Worm (Caenorhabditis elegans) whole organism, early embryonic: ENCODE data around the gene fbxa-127.
A peak's percentile ranks its signal among the peaks of the same experiment; 100 is the strongest.

Experiments used
- B0310.2 ChIP-seq: sonication (generic microtip); optimal IDR thresholded peaks from 2 replicates; lab custom pipeline; 2016; ENCODE audit warnings: mild to moderate bottlenecking, missing genetic modification characterization, missing compliant biosample characterization
- F13C5.2 ChIP-seq: sonication (generic microtip); optimal IDR thresholded peaks from 2 replicates; lab custom pipeline; 2017; ENCODE audit warnings: mild to moderate bottlenecking, missing genetic modification characterization, inconsistent platforms, missing compliant biosample characterization
- aly-1 ChIP-seq: sonication (generic microtip); optimal IDR thresholded peaks from 2 replicates; lab custom pipeline; 2016; ENCODE audit warnings: missing genetic modification characterization, missing compliant biosample characterization
- ama-1 ChIP-seq: fragments of 150-350 bp; optimal IDR thresholded peaks from 2 replicates; lab custom pipeline; 2014
- ceh-13 ChIP-seq: fragments of 200-800 bp; sonication (Bioruptor generic); optimal IDR thresholded peaks from 2 replicates; lab custom pipeline; 2018; ENCODE audit warnings: mild to moderate bottlenecking, missing genetic modification characterization, missing compliant biosample characterization
- ceh-36 ChIP-seq: sonication (generic microtip); optimal IDR thresholded peaks from 2 replicates; lab custom pipeline; 2016; ENCODE audit warnings: missing genetic modification characterization, inconsistent platforms, missing compliant biosample characterization
- ets-7 ChIP-seq: sonication (generic microtip); optimal IDR thresholded peaks from 2 replicates; lab custom pipeline; 2016; ENCODE audit warnings: missing genotype, missing genetic modification characterization, missing compliant biosample characterization
- flt-1 ChIP-seq: fragments of 200-800 bp; sonication (Bioruptor generic); IDR thresholded peaks from 2 replicates; pipeline ENCODE4 v1.3.6; 2022; ENCODE audit warnings: missing genetic modification characterization, missing compliant biosample characterization
- hmbx-1 ChIP-seq: sonication (generic microtip); optimal IDR thresholded peaks from 2 replicates; lab custom pipeline; 2016; ENCODE audit warnings: mild to moderate bottlenecking, missing genetic modification characterization, missing compliant biosample characterization
- hmg-4 ChIP-seq: fragments of 200-800 bp; sonication (Bioruptor generic); optimal IDR thresholded peaks from 2 replicates; lab custom pipeline; 2018; ENCODE audit warnings: mild to moderate bottlenecking, missing genetic modification characterization, missing compliant biosample characterization
- hnd-1 ChIP-seq: sonication (generic microtip); optimal IDR thresholded peaks from 2 replicates; lab custom pipeline; 2016; ENCODE audit warnings: missing genetic modification characterization, missing compliant biosample characterization
- pes-1 ChIP-seq: fragments of 200-800 bp; sonication (Bioruptor generic); IDR thresholded peaks from 2 replicates; pipeline ENCODE4 v1.3.6; 2022; ENCODE audit warnings: missing genetic modification reagents, missing genetic modification characterization, missing compliant biosample characterization
- scrt-1 ChIP-seq: fragments of 200-800 bp; sonication (Bioruptor generic); IDR thresholded peaks from 2 replicates; pipeline ENCODE4 v1.3.6; 2022; ENCODE audit warnings: missing genetic modification characterization, missing compliant biosample characterization
- sea-1 ChIP-seq: fragments of 200-800 bp; sonication (Bioruptor generic); conservative IDR thresholded peaks from 2 replicates; pipeline ENCODE4 v1.3.6; 2022; ENCODE audit warnings: missing genetic modification characterization, missing compliant biosample characterization
- tbx-11 ChIP-seq: fragments of 200-800 bp; sonication (Bioruptor generic); IDR thresholded peaks from 2 replicates; pipeline ENCODE4 v1.3.6; 2022; ENCODE audit warnings: missing genetic modification characterization, missing compliant biosample characterization
- tbx-37 ChIP-seq: fragments of 200-800 bp; sonication (Bioruptor generic); conservative IDR thresholded peaks from 2 replicates; pipeline ENCODE4 v1.3.6; 2022; ENCODE audit warnings: missing genetic modification reagents, missing genetic modification characterization, missing compliant biosample characterization
- tra-4 ChIP-seq: sonication (generic microtip); optimal IDR thresholded peaks from 2 replicates; lab custom pipeline; 2017; ENCODE audit warnings: missing genetic modification characterization, missing compliant biosample characterization

Gene fbxa-127

ce11 chrV:16693732-16694131 lies 34.8 kb upstream of the fbxa-127 start, which contains the start of gene srw-42:
Gene srw-42 (minus strand): TSS chrV:16693832.
- TF ChIP-seq sea-1 (GFP tag; lab: Robert Waterston, UW) (no peak), hmg-4 (GFP tag; lab: Kevin White, UChicago) (no peak), pes-1 (no peak), ama-1 (lab: Kevin White, UChicago) (no peak), tbx-11 (GFP tag; lab: Robert Waterston, UW) (no peak), ets-7 (tag; lab: Kevin White, UChicago) (no peak), tra-4 (tag; lab: Kevin White, UChicago) (no peak), ceh-36 (no peak), hmbx-1 (tag; lab: Kevin White, UChicago) (no peak), scrt-1 (no peak), aly-1 (tag; lab: Kevin White, UChicago) (no peak), flt-1 (GFP tag; lab: Robert Waterston, UW) (no peak), ceh-13 (GFP tag; lab: Kevin White, UChicago) (no peak), F13C5.2 (no peak), B0310.2 (tag; lab: Kevin White, UChicago) (no peak)

- TF ChIP-seq B0310.2 (tag; lab: Kevin White, UChicago) (no peak), sea-1 (GFP tag; lab: Robert Waterston, UW) (no peak), aly-1 (tag; lab: Kevin White, UChicago) (no peak), tbx-11 (GFP tag; lab: Robert Waterston, UW) (no peak), pes-1 (no peak), ama-1 (lab: Kevin White, UChicago) (no peak), flt-1 (GFP tag; lab: Robert Waterston, UW) (no peak), hnd-1 (no peak), tbx-37 (GFP tag; lab: Robert Waterston, UW) (no peak), scrt-1 (no peak)
Observed at ce11 chrV:16694538-16694937, 34.0 kb upstream of the fbxa-127 start, which contains the start of gene srz-101. Gene srz-101 (plus strand): TSS chrV:16694838.

ce11 chrV:16695499-16695898 lies 33.0 kb upstream of the fbxa-127 start:
- TF ChIP-seq tra-4 (tag; lab: Kevin White, UChicago) = no peak
- TF ChIP-seq flt-1 (GFP tag; lab: Robert Waterston, UW) = no peak
- no peak for TF ChIP-seq ama-1 (lab: Kevin White, UChicago)
- no peak for TF ChIP-seq B0310.2 (tag; lab: Kevin White, UChicago)
- no peak for TF ChIP-seq tbx-11 (GFP tag; lab: Robert Waterston, UW)

- TF ChIP-seq sea-1 (GFP tag; lab: Robert Waterston, UW) (no peak), B0310.2 (tag; lab: Kevin White, UChicago) (no peak), scrt-1 (no peak), hnd-1 (no peak), ceh-13 (GFP tag; lab: Kevin White, UChicago) (no peak), tra-4 (tag; lab: Kevin White, UChicago) (no peak), pes-1 (no peak), hmg-4 (GFP tag; lab: Kevin White, UChicago) (no peak), ama-1 (lab: Kevin White, UChicago) (no peak), F13C5.2 (no peak), hmbx-1 (tag; lab: Kevin White, UChicago) (no peak), tbx-11 (GFP tag; lab: Robert Waterston, UW) (no peak), aly-1 (tag; lab: Kevin White, UChicago) (no peak), ceh-36 (no peak), tbx-37 (GFP tag; lab: Robert Waterston, UW) (no peak)
Observed at ce11 chrV:16697178-16697577, 31.4 kb upstream of the fbxa-127 start, which contains the start of gene srw-41. Gene srw-41 (plus strand): TSS chrV:16697478.

- peak; percentile 71 for TF ChIP-seq hmbx-1 (tag; lab: Kevin White, UChicago)
- TF ChIP-seq hnd-1 = peak; percentile 63
- no peak for TF ChIP-seq flt-1 (GFP tag; lab: Robert Waterston, UW)
- TF ChIP-seq ceh-36 = peak; percentile 51
- peak; percentile 68 for TF ChIP-seq tbx-11 (GFP tag; lab: Robert Waterston, UW)
Observed at ce11 chrV:16699752-16700259, 28.7 kb upstream of the fbxa-127 start, which contains the start of gene Y70C5C.1. Gene Y70C5C.1 (plus strand): TSS chrV:16700209.

- TF ChIP-seq tra-4 (tag; lab: Kevin White, UChicago) = no peak
- TF ChIP-seq flt-1 (GFP tag; lab: Robert Waterston, UW) = no peak
- TF ChIP-seq tbx-11 (GFP tag; lab: Robert Waterston, UW) = no peak
- no peak for TF ChIP-seq hnd-1
- no peak for TF ChIP-seq ceh-36
- TF ChIP-seq scrt-1 = no peak
- TF ChIP-seq sea-1 (GFP tag; lab: Robert Waterston, UW) = no peak
Observed at ce11 chrV:16706549-16706948, 22.0 kb upstream of the fbxa-127 start, which contains the start of gene clec-9. Gene clec-9 (minus strand): TSS chrV:16706649.

ce11 chrV:16713797-16714196 lies 14.7 kb upstream of the fbxa-127 start:
- TF ChIP-seq ceh-36 = no peak

ce11 chrV:16716574-16716973 lies 12.0 kb upstream of the fbxa-127 start, which contains the start of gene srh-137:
Gene srh-137 (minus strand): TSS chrV:16716674.
- no peak for TF ChIP-seq hmg-4 (GFP tag; lab: Kevin White, UChicago)
- TF ChIP-seq F13C5.2 = no peak
- TF ChIP-seq scrt-1 = no peak
- TF ChIP-seq sea-1 (GFP tag; lab: Robert Waterston, UW) = no peak
- TF ChIP-seq aly-1 (tag; lab: Kevin White, UChicago) = no peak
- no peak for TF ChIP-seq hnd-1
- no peak for TF ChIP-seq flt-1 (GFP tag; lab: Robert Waterston, UW)
- TF ChIP-seq pes-1 = no peak
- TF ChIP-seq ceh-36 = no peak
- no peak for TF ChIP-seq hmbx-1 (tag; lab: Kevin White, UChicago)
- TF ChIP-seq tbx-37 (GFP tag; lab: Robert Waterston, UW) = no peak
- TF ChIP-seq ama-1 (lab: Kevin White, UChicago) = no peak
- TF ChIP-seq ets-7 (tag; lab: Kevin White, UChicago) = no peak
- TF ChIP-seq ceh-13 (GFP tag; lab: Kevin White, UChicago) = no peak
